Worm (Caenorhabditis elegans) whole organism, L1 larva: ENCODE data around the gene C40A11.2.
A peak's percentile ranks its signal among the peaks of the same experiment; 100 is the strongest.
"Not testable (repeated sequence)": the region's sequence is repeated elsewhere in the genome, so short reads cannot be mapped to it uniquely, and the experiment has no call there.

Experiments used
- C04F5.9 ChIP-seq: sonication (generic microtip); optimal IDR thresholded peaks from 2 replicates; lab custom pipeline; 2016; ENCODE audit warnings: missing genetic modification characterization, missing compliant biosample characterization
- C16A3.4 ChIP-seq: fragments of 150-350 bp; optimal IDR thresholded peaks from 2 replicates; lab custom pipeline; 2014; ENCODE audit warnings: missing biosample characterization, missing genetic modification characterization
- F16B12.6 ChIP-seq: fragments of 150-350 bp; optimal IDR thresholded peaks from 2 replicates; lab custom pipeline; 2014; ENCODE audit warnings: missing biosample characterization, missing genetic modification characterization
- alr-1 ChIP-seq: fragments of 200-800 bp; sonication (Bioruptor generic); optimal IDR thresholded peaks from 2 replicates; lab custom pipeline; 2018; ENCODE audit warnings: borderline replicate concordance, mild to moderate bottlenecking, missing genetic modification characterization, missing compliant biosample characterization
- blmp-1 ChIP-seq: fragments of 150-350 bp; optimal IDR thresholded peaks from 2 replicates; lab custom pipeline; 2014; ENCODE audit warnings: missing biosample characterization, missing genetic modification characterization
- ceh-90 ChIP-seq: sonication (generic microtip); optimal IDR thresholded peaks from 2 replicates; lab custom pipeline; 2016; ENCODE audit warnings: missing genetic modification characterization, missing compliant biosample characterization
- dpl-1 ChIP-seq, 3 experiments: fragments of 150-350 bp in 2 of 3; sonication (generic microtip) in 1 of 3; optimal IDR thresholded peaks; 2 replicates each; lab custom pipeline; 2014 to 2017; ENCODE audit warnings: missing biosample characterization in 3 of 3, missing genetic modification characterization in 3 of 3, missing genetic modification reagents in 3 of 3
- efl-1 ChIP-seq, 4 experiments: fragments of 150-350 bp; optimal IDR thresholded peaks in 3 of 4; peaks in 1 of 4; 1 replicate in 1 of 4; 2 replicates in 3 of 4; lab custom pipeline; 2014; ENCODE audit warnings: missing biosample characterization in 2 of 4, missing genetic modification characterization in 2 of 4, missing genetic modification reagents in 2 of 4
- elt-2 ChIP-seq: sonication (generic microtip); optimal IDR thresholded peaks from 2 replicates; lab custom pipeline; 2016; ENCODE audit warnings: missing genetic modification characterization, mild to moderate bottlenecking, inconsistent platforms, missing compliant biosample characterization, missing genetic modification reagents
- ets-5 ChIP-seq: fragments of 200-800 bp; sonication (Bioruptor generic); IDR thresholded peaks from 2 replicates; pipeline ENCODE4 v1.3.6; 2022; ENCODE audit warnings: missing genetic modification characterization, missing compliant biosample characterization
- fos-1 ChIP-seq: fragments of 150-350 bp; optimal IDR thresholded peaks from 2 replicates; lab custom pipeline; 2014; ENCODE audit warnings: missing biosample characterization, missing genetic modification characterization
- hpl-2 ChIP-seq: fragments of 150-350 bp; optimal IDR thresholded peaks from 2 replicates; lab custom pipeline; 2014; ENCODE audit warnings: missing biosample characterization, missing genetic modification reagents, missing genetic modification characterization
- lin-15B ChIP-seq: fragments of 150-350 bp; sonication (generic microtip); optimal IDR thresholded peaks from 3 replicates; lab custom pipeline; 2014; ENCODE audit warnings: missing biosample characterization, missing genetic modification characterization
- lin-35 ChIP-seq, 2 experiments: fragments of 150-350 bp; optimal IDR thresholded peaks; 2 replicates each; lab custom pipeline; 2014; ENCODE audit warnings: missing biosample characterization in 2 of 2, missing genetic modification characterization in 2 of 2, missing genetic modification reagents in 2 of 2
- lin-39 ChIP-seq: fragments of 150-350 bp; optimal IDR thresholded peaks from 2 replicates; lab custom pipeline; 2014; ENCODE audit warnings: missing biosample characterization, missing genetic modification reagents, missing genetic modification characterization
- lir-3 ChIP-seq: sonication (generic microtip); optimal IDR thresholded peaks from 2 replicates; lab custom pipeline; 2016; ENCODE audit warnings: mild to moderate bottlenecking, missing genetic modification characterization, moderate library complexity, missing compliant biosample characterization; ENCODE audit not compliant: poor library complexity
- lsy-2 ChIP-seq, 2 experiments: fragments of 150-350 bp; optimal IDR thresholded peaks; 2 replicates each; lab custom pipeline; 2014; ENCODE audit warnings: missing biosample characterization in 2 of 2, missing genetic modification characterization in 2 of 2
- mef-2 ChIP-seq: fragments of 150-350 bp; optimal IDR thresholded peaks from 2 replicates; lab custom pipeline; 2014; ENCODE audit warnings: missing biosample characterization, missing genetic modification characterization
- nhr-20 ChIP-seq: sonication (generic microtip); optimal IDR thresholded peaks from 2 replicates; lab custom pipeline; 2016; ENCODE audit warnings: mild to moderate bottlenecking, missing genetic modification characterization, missing compliant biosample characterization
- nhr-84 ChIP-seq: sonication (generic microtip); optimal IDR thresholded peaks from 2 replicates; lab custom pipeline; 2017; ENCODE audit warnings: missing biosample characterization, missing genetic modification characterization
- pax-3 ChIP-seq: fragments of 200-800 bp; sonication (Bioruptor generic); optimal IDR thresholded peaks from 2 replicates; lab custom pipeline; 2018; ENCODE audit warnings: mild to moderate bottlenecking, missing genetic modification characterization, moderate library complexity, missing compliant biosample characterization
- sox-4 ChIP-seq: sonication (generic microtip); optimal IDR thresholded peaks from 2 replicates; lab custom pipeline; 2016; ENCODE audit warnings: missing genetic modification characterization, missing compliant biosample characterization
- sptf-1 ChIP-seq: fragments of 150-350 bp; optimal IDR thresholded peaks from 2 replicates; lab custom pipeline; 2014; ENCODE audit warnings: missing biosample characterization, missing genetic modification characterization
- sup-37 ChIP-seq: fragments of 200-800 bp; sonication (Bioruptor generic); optimal IDR thresholded peaks from 2 replicates; lab custom pipeline; 2018; ENCODE audit warnings: mild to moderate bottlenecking, missing genetic modification characterization, missing compliant biosample characterization
- unc-130 ChIP-seq: fragments of 150-350 bp; optimal IDR thresholded peaks from 2 replicates; lab custom pipeline; 2017; ENCODE audit warnings: missing biosample characterization, missing genetic modification characterization, inconsistent platforms
- unc-98 ChIP-seq: fragments of 200-800 bp; sonication (Bioruptor generic); IDR thresholded peaks from 2 replicates; pipeline ENCODE4 v1.3.6; 2022; ENCODE audit warnings: missing genetic modification characterization, missing compliant biosample characterization
- vab-15 ChIP-seq: sonication (generic microtip); optimal IDR thresholded peaks from 2 replicates; lab custom pipeline; 2017; ENCODE audit warnings: missing genotype, mild to moderate bottlenecking, missing genetic modification characterization, missing compliant biosample characterization
- ztf-11 ChIP-seq, 2 experiments: sonication (generic microtip); optimal IDR thresholded peaks; 2 replicates each; lab custom pipeline; 2016 to 2017; ENCODE audit warnings: missing genetic modification characterization in 2 of 2, missing biosample characterization in 1 of 2, missing compliant biosample characterization in 1 of 2
- ztf-4 ChIP-seq: fragments of 150-350 bp; optimal IDR thresholded peaks from 2 replicates; lab custom pipeline; 2014; ENCODE audit warnings: missing biosample characterization, missing genetic modification characterization

The C40A11.2 gene

DNA sequence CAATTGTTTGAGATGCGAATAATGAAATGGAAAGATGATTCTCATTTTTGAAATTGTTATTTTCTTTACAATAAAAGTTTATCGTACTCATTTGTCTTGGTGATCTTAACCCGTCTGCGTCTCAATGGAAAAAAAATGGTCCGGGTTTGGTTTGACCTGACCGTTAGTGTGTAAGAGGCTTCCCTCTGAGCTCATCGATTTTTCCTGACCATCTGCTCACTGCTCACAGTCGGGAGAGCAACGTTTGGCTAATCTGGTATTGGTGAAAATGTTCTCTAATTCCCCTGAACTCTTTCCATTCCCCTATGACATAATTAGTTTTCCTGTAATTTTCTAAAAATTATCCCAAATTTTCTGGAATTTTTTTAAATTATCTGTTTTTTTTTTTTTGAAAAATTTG lies 7.8 kb upstream of the C40A11.2 start (continued):
- no peak for TF ChIP-seq fos-1 (tag; lab: Kevin White, UChicago)

DNA sequence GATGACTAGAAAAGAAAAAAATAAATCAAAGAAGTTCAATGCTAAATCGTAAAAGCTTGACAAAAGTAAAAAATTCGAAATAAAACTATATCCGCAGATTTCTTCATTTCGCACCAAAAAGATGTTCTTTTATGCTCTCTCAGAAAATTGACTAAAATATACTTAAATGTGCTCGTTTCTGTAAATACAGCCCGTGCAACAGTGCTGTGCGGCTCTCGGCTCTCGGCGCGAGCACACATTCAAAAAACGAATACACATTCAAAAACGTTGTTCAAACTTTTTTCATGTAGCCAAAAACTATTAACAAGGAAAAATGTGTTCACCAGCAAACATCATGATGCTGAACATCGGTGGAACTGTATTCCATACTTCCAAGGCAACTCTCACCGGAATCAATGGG lies 5.9 kb upstream of the C40A11.2 start, which contains the start of gene C40A11.3:
TSS of gene C40A11.3 (plus strand) at position 301 of the 400 bp plus-strand sequence.
- TF ChIP-seq C16A3.4 (tag; lab: Kevin White, UChicago) (no peak), sptf-1 (tag; lab: Kevin White, UChicago) (no peak)

DNA sequence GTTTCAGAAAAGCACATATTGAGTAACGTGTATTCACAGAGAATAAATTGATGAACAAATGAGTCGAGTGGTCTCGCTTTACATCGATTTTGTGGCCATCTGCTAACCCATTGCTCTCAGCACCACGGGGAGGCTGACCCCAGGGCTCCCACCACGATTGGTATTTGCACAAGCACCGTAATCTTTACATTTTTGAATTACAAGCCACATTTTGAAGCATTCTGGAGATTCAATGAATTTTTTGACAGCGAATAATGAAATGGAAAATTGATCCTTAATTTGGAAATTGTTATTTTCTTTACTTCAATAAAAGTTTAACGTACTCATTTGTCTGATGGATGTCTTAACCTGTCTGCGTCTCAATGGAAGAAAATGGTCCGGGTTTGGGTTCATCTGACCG lies 1.2 kb upstream of the C40A11.2 start, which contains the start of gene C40A11.6:
TSS of gene C40A11.6 (minus strand) at position 101 of the 400 bp plus-strand sequence.
- TF ChIP-seq dpl-1 (GFP tag; optimal IDR thresholded peaks at IDR 0.05; lab: Kevin White, UChicago) (no peak), sup-37 (GFP tag; lab: Kevin White, UChicago) (no peak), fos-1 (tag; lab: Kevin White, UChicago) (no peak), sox-4 (no peak), mef-2 (tag; lab: Kevin White, UChicago) (no peak), ztf-11 (tag; optimal IDR thresholded peaks at IDR 0.05; lab: Kevin White, UChicago) (no peak), vab-15 (tag; lab: Kevin White, UChicago) (no peak), lir-3 (tag; lab: Kevin White, UChicago) (no peak), nhr-20 (tag; lab: Kevin White, UChicago) (no peak), lin-15B (tag; lab: Kevin White, UChicago) (no peak), ets-5 (GFP tag; lab: Robert Waterston, UW) (no peak), unc-130 (no peak), lin-39 (tag; lab: Kevin White, UChicago) (no peak), ztf-4 (tag; lab: Kevin White, UChicago) (no peak), ceh-90 (no peak), F16B12.6 (no peak), hpl-2 (no peak)

DNA sequence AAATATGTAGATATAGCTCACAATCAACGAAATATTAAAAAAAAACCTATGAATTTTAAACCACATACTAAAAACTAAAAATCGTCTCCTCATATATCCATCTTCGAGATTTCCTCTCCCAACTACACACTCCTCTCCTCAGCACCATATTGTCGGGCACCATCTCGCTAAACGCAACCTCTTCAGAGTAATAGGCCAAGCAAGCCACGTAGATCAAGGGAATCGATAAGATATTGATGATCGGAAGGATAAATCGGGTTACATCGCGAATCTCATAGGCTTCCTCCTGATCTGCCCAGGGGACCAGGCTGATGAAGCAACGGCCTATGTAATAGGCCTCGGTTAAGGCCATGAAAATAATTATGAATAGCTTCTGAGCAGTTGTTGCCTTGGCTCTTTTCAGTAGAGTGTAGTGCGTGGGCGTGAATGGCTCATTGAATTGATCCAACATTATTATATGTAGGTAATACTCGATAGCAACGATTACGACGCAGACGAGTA lies 3.8 kb downstream of the C40A11.2 start, which contains the start of the genes C40A11.7 and C40A11.8:
TSS of gene C40A11.7 (minus strand) at position 101 of the 501 bp plus-strand sequence.
TSS of gene C40A11.8 (minus strand) at position 451 of the 501 bp plus-strand sequence.
- no peak for TF ChIP-seq lin-35 (GFP tag; optimal IDR thresholded peaks at IDR 0.05; lab: Kevin White, UChicago)
- TF ChIP-seq mef-2 (tag; lab: Kevin White, UChicago) = no peak
- no peak for TF ChIP-seq lsy-2 (tag; optimal IDR thresholded peaks at IDR 0.05; lab: Kevin White, UChicago)
- TF ChIP-seq ceh-90 = no peak
- TF ChIP-seq nhr-84 (tag; lab: Kevin White, UChicago) = no peak
- no peak for TF ChIP-seq unc-98 (GFP tag; lab: Robert Waterston, UW)
- no peak for TF ChIP-seq C04F5.9
- TF ChIP-seq blmp-1 (tag; lab: Kevin White, UChicago) = no peak
- TF ChIP-seq, all 84 proteins: peak for 0

DNA sequence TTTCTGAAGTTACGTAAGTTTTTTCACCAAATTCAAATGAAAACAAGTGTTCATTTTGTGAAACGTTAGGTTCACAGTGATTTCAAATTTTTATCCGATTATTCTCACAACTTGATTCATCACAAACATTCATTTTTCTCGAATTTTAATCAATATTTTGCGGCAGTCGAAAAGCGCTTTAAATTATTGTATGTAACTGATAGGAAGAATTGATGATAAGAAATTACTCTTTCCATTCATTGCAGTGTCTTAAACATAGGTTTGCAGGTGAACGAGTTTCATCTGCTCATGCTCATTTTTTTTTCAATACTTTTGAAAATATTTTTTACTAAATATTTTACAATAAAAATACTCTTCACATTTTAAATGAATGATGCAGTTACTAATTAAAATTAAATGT lies 5.7 kb downstream of the C40A11.2 start:
- no peak for TF ChIP-seq unc-130
- no peak for TF ChIP-seq efl-1 (optimal IDR thresholded peaks at IDR 0.05; lab: Kevin White, UChicago)
- TF ChIP-seq efl-1 (GFP tag; optimal IDR thresholded peaks at IDR 0.05 in 1 of 2; lab: Kevin White, UChicago) = peak in 1 of 2 experiments; percentile 70
- TF ChIP-seq elt-2 (tag; lab: Kevin White, UChicago) = peak; percentile 38
- TF ChIP-seq, all 84 proteins: peak for 2

DNA sequence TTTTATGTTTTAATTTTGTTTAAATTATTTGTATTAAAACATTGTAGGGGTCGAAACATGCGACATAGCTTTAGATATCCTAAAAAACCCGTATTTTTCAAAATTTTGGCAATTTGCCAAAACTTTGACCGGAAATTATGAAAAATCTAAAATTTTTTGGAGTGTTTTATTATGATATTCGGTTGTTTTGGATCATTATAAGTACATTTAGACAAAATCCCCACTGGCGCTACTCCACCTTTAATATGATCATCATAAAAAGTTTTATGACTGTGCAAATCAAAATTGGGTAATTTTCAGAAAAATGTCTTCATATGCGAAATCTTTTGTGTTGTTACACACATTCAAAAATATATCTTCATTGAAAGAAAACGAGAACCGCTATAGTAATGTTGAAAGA lies 7.0 kb downstream of the C40A11.2 start, which contains the start of gene math-18:
TSS of gene math-18 (plus strand) at position 301 of the 400 bp plus-strand sequence.
- TF ChIP-seq fos-1 (tag; lab: Kevin White, UChicago); alr-1 (tag; lab: Kevin White, UChicago); pax-3: not testable (repeated sequence)
- TF ChIP-seq, all 84 proteins: peak for 0; not testable (repeated sequence) for 84
